Worm (Caenorhabditis elegans): ENCODE data around the gene F53H4.2.

F53H4.2 gene

DNA sequence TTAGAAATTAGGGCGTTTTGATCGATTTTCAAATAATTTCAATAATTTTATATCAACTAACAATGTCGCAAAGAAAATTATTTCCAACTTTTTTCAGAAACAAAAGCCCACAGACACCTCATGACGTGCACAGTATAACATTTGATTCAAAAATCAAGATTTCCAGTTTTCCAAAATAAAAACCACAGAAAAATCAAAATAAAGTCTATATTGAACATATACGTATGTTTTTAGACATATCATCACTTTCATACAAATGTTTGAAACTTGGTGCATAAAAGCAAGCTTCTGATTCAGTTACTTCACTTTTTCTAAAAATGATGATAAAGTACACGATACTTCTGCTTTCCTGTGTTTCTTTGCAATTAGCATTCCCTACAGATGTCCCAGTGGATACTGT, at the start of gene F53H4.2:
TSS of gene F53H4.2 (plus strand) at position 301 of the 400 bp plus-strand sequence.
- TF ChIP-seq unc-62 (GFP tag; optimal IDR thresholded peaks at IDR 0.05), result no peak

DNA sequence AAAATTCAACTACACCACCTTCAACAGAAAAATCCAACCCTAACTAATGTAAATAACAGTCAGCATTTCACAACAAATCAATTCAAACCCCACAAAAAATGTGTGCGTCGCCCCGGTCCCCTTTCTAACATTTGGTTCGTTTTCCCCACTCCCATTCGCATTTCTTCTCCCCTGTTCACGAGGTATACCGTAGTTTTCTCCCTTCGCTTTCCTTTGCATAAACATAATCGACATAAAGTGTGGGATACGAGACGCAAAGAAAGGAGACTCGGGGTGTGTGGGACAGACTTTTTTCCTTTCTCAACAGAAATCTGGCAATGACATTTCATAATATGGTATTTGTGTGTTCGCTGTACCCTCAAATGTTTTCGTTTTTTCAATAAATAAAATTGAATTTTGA, 45.6 kb upstream of the F53H4.2 start:
- no peak for TF ChIP-seq unc-62 (GFP tag; optimal IDR thresholded peaks at IDR 0.05)

DNA sequence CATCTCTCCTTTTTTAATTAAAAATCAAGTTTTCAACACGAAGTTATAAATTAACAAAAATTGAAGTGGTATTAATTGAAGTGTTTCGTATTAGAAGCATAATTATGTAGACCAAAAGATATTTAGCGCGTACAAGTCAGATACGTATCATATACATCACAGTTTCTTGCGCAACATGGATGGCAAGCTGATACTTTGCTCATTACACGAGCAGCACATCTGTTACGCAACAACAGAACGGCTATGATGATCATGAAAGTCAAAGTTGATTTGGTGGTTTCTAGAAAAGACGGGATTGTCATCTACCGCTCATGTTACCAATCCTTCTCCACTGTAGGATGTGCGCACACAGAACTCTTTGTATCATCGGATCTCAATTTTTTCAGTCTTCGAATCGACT, 42.4 kb upstream of the F53H4.2 start:
- no peak for TF ChIP-seq unc-62 (GFP tag; optimal IDR thresholded peaks at IDR 0.05)

DNA sequence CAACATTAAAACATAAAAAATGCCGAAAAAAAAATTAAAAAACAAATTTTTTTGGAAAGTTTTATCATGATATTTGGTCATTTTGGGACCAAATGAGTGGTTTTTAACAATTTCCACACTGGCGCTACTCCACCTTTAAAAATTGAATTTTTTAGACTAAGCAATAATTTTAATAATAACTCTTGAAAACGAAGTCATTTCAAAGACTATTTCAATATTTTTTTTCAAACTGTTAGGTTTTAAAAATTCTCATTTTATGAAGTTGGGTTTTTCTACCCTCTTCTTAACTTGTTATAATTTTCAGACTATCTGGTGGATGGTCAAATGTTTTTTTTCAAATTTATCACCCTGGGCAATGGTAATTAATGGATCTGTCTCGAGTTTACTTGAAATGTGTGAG, 34.8 kb upstream of the F53H4.2 start, which contains the start of gene Y7A5A.8:
TSS of gene Y7A5A.8 (plus strand) at position 301 of the 400 bp plus-strand sequence.
- no peak for TF ChIP-seq unc-62 (GFP tag; optimal IDR thresholded peaks at IDR 0.05)

DNA sequence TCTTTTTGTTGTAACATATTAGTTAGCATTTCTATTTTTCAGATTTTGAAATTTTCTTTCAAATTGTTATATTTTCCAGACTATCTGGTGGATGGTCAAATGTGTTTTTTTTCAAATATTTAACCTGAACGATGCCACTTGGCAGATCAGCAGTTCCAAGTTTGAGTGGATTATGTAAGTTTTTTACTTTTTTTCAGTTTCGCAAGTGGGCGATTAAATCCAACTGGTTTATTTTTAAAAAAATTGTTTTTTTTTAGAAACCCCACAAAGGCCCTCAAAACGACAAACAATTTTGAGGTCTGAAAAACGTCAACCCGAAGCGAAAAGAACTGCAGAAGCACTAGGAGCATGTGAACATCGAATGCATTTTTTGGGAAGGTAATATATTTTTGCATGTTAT, 30.1 kb upstream of the F53H4.2 start, which contains the start of gene Y7A5A.9:
TSS of gene Y7A5A.9 (plus strand) at position 301 of the 400 bp plus-strand sequence.
- no peak for TF ChIP-seq unc-62 (GFP tag; optimal IDR thresholded peaks at IDR 0.05)

DNA sequence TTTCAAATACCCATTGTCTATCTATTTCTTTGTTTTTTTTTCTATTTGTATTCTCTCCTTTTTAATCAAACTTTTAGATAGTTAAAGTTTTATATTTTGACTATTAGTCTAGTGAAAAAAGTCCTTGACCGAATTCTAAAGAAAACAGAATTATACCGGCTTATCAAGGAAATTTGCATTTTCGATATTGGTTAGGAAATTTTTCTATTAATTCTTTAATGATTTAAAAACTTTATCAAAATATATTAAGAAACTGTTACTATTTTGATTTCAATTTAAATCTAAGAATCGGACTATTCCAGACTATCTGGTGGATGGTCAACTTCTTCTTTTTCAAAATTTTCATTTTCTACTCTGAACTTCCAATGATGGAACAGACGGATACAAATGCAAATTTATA, 28.9 kb upstream of the F53H4.2 start, which contains the start of gene Y7A5A.20:
TSS of gene Y7A5A.20 (plus strand) at position 301 of the 400 bp plus-strand sequence.
- no peak for TF ChIP-seq unc-62 (GFP tag; optimal IDR thresholded peaks at IDR 0.05)

DNA sequence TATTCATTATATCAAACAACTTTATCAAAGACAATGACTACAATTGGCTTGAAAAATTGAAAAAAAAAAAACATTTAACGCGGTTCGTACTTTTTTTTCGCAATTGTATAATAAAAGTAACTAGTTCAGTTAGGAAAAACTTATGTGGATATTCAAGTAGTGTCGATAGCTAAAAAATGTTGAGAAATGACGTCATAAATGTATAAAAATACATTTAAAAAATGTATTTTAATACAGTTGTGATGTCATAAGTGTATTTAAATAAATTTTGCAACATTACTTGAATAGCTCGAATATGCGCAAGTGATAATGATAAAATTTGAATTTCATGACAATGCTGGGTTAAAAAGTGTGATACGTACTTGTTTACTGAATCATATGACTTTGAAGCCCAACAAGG, 25.4 kb upstream of the F53H4.2 start:
- no peak for TF ChIP-seq unc-62 (GFP tag; optimal IDR thresholded peaks at IDR 0.05)

DNA sequence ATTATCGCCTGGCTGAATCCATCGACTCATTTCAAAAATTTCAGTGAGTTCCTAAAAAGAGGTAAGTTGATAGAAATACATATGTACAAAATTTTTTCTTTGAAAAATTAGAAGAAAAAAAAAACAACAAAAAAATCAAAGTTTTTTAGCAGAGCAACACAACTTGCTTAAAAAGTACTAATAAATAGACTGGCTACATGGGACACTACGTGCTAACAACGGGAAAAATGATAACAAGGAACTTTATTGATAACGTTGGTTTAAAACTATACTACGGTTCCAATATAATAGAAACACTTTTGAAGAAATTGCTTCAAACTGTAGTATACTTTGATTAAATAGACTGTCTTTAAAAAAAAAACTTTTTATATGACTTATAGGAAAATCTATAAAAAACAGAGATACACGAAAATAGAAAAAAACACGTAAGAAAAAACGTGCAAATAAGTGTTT, 18.4 kb upstream of the F53H4.2 start, which contains the start of gene acox-1.6:
TSS of gene acox-1.6 (minus strand) at position 51 of the 453 bp plus-strand sequence.
- no peak for TF ChIP-seq unc-62 (GFP tag; optimal IDR thresholded peaks at IDR 0.05)

DNA sequence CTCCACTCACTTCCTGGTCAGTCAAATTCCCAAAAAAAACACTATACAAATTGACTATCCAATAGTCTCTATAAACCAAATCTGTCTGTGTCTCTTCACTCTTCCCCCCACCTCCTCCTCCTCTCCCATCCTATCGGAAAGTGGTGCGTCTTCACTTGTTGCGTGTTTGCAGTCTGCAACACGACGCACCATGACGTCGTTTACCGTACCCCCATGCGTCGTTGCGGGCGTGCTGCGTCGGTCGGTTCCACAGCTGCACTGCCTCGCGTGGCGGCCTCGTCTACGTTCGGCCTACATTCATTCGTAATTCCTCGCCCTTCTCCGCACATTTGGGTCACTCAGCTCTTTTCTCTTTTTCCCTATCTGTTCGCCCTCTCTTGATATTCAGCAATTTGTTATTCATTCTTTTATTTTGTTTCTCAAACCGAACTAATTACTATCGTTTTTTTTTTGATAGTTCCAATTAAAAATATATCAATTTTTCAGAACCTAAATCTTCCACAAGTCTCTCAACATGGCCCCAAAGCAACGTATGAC, 15.8 kb upstream of the F53H4.2 start, which contains the start of gene serp-1.1:
TSS of gene serp-1.1 (plus strand) at position 487 of the 537 bp plus-strand sequence.
- TF ChIP-seq unc-62 (GFP tag; optimal IDR thresholded peaks at IDR 0.05), result no peak

DNA sequence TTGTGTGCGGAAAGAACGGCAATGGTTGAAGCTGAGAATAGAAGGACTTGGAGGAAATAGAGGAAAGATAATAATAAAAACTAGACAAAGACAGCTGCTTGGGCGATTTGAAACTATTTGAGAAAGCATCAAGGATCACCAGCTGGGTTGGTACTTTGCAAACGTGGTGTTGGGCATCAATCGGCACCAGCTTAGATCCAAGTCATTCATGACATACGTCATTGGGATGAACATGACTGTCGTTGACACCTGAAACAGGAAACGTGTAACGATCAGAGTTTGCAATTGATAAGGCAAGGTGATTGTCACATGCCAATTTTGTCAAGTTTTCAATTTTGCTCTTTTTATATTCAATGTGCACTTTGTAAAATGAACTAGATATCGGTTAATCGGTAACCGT, 14.5 kb upstream of the F53H4.2 start:
- no peak for TF ChIP-seq unc-62 (GFP tag; optimal IDR thresholded peaks at IDR 0.05)

DNA sequence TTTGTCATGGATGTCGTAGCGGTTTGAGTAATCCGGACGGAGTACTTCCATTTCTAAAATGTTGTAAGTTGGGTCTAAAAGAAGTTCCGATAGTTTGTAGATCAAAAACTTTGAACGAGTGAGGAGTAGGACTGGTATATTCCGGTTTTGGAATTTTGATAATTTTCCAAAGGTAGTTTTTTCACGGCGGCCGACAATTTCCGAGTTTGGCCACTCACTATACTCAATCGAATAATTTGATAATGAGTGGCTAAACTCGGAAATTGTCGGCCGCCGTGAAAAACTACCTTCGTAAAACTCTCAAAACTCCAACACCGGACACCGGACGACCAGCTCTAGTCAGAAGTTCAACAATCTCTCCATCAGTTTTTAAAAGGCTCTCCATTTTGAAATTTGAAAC, 12.6 kb upstream of the F53H4.2 start:
- TF ChIP-seq unc-62 (GFP tag; optimal IDR thresholded peaks at IDR 0.05), result no peak

DNA sequence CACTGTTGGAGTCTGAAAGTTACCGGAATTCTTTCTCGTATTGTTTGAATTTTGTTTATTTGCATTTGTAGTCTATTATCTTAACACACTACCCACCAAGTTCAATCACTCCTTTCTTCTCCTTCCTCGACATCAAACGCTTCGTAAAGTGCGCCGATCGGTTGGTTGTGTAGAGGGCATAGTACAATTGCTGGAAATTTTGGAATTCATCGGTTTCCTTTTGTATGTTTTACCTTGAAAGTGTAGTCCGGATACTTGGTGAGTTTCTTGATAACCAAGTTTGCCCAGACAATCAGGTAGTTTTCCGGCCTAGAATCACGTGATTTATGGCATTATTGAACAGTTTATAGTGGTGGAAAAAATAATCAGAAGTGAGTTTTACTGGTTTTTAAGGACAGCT, 10.4 kb upstream of the F53H4.2 start:
- TF ChIP-seq unc-62 (GFP tag; optimal IDR thresholded peaks at IDR 0.05), result no peak

DNA sequence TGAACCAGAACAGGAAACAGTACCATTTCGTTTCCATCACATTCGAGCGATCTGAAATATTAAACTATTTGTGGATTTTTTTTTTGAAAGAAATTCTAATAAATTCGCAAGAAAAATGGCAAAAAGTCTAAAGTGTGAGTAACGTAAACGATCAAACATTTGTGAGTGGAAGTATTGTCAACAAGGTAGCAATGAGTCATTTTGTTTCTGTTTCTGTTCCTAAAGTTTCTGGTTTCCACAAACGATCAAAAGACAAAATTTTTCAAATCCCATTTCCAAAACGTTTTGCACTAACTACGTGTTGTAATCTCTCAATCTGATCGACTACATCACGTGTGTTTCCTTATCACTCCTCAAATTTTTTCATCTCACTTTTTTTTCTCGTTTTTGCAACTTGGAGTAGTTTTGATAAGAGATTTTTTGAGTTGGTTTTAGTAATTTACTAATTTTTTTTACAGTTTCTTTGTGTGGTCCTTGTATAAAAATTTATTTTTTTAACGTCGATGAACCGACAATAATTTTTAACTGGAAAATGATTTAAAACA, 9.3 kb upstream of the F53H4.2 start, which contains the start of gene F59F4.3:
TSS of gene F59F4.3 (minus strand) at position 51 of the 545 bp plus-strand sequence.
- no peak for TF ChIP-seq unc-62 (GFP tag; optimal IDR thresholded peaks at IDR 0.05)

DNA sequence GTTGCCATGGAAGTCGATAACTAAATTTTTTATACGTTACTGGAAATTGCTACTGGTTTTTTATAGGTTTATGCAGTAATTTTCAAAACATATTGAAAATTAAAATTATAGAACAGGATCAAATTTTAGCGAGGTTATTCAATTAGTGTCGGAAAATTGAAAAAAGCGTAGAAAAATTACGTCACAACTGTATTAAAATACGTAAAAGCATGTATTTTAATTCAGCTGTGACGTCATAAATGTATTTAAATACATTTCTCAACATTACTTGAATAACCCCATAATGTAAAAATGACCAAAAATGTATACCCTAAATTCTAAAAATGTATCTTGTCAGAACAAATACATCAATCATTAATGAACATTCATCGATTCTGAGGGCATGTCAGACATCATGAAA, 8.1 kb upstream of the F53H4.2 start:
- no peak for TF ChIP-seq unc-62 (GFP tag; optimal IDR thresholded peaks at IDR 0.05)

DNA sequence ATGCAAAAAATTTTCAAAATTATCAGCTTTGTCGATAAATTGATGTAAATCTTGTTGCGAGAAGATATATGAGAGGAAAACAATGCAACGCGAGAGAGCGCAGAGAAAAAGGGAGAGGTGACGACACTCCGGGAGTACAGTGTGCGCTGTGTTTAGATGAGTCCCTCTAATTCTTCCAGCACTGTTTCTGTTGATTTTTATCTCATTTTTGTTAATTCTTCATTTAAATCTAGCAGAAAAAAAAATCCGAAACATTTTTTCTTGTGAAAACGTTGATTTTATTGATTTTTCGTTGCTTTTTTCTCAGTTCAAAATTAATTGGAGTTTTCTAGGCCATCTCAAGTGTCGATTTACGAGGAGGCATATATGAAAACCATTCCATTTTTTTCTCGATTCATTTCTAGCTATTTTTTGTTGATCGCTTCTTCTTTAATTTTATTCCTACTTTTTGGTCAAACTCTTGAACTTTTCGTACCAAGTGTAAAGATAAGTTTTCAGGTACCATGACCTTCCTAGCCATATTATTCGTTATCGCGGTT, 7.5 kb upstream of the F53H4.2 start, which contains the start of gene acl-1:
TSS of gene acl-1 (plus strand) at position 489 of the 539 bp plus-strand sequence.
- TF ChIP-seq unc-62 (GFP tag; optimal IDR thresholded peaks at IDR 0.05), result no peak

DNA sequence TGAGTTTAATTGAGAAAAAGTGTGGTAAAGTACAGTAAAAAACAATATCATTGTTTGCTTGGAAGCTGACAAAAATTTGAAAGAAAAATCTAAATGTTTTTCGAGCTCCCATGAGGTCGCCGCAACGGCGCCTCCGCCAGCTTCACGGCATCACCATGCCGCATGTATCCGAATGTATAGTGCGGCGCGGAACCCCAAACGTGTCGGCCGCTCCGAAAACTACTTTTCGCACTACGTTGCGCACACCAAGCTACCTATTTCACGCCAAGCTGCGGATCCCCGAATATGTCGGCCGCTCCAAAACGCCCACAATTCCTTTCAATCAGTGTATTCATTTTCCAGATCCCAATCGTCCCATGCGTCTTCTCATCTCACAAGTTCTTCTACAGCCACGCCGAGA, 5.9 kb upstream of the F53H4.2 start:
- TF ChIP-seq unc-62 (GFP tag; optimal IDR thresholded peaks at IDR 0.05), result no peak

DNA sequence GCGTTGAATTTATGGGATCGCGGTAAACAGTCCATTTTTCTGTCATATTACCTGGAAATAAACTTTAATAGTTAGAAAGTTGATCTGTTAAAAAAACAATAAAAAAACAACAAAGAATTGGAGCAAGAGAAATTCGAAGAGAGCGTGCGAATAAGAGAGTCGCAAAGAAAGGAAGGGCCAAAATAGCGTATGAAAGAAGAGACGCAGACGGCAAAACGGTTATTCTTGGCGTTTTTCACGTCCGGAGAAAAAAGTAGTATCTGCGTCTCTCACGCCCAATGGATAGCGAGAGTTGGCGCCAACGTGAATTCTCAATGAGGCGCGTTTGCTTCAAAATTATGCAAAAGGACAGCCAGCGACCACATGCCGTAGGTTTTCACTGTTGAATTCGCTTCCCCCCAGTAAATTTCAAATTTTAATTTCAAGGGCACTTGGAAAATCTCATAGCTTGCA, 3.6 kb downstream of the F53H4.2 start, which contains the start of gene F53H4.6:
TSS of gene F53H4.6 (minus strand) at position 51 of the 453 bp plus-strand sequence.
- no peak for TF ChIP-seq unc-62 (GFP tag; optimal IDR thresholded peaks at IDR 0.05)

All from whole organism, dauer.